Worm (Caenorhabditis elegans): ENCODE data around the gene R02F2.5.

The R02F2.5 gene

DNA sequence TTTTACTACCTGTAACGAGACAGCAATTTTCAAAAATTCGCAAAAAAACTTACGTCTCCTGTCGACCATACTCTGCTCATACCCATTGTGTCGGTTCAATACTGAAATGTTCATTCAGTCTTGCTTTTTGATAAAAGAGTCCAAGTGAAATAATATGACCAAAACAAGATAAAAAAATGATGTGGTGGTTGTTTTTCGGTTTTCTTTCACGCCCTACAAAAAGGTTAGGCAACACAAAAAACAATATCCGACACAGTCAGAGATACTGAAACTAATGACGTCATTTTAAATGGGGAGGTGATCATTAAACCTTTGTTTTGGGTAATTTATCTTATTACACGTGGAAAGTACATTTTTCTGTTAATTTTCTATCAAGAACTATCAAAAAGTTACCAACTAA, 16.1 kb downstream of the R02F2.5 start, which contains the start of gene R02F2.8 (continued):
- TF ChIP-seq madf-8 (GFP tag; conservative IDR thresholded peaks at IDR 0.05) (no peak), tbp1 (GFP tag; optimal IDR thresholded peaks at IDR 0.05) (no peak), athp-1 (tag; optimal IDR thresholded peaks at IDR 0.05) (no peak), rcor-1 (GFP tag; IDR thresholded peaks at IDR 0.05) (no peak)

DNA sequence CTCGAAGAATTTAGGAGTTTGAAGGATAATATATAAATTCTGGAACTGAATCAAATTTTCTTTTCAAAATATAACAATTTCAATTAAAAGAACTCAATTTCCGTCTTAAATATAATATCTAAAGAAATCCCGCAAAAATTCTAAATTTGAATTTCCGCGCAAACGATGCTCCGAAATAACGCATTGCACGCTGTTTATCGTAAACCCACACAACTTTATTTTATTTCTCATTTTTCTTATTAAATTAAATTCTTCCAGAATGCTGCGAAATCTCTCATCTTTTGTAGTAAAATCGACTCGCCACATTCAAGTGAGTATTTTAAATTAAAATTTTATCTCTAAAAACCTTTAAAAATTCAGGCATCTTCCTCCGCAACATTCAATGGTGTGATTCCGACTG, 19.9 kb downstream of the R02F2.5 start, which contains the start of gene R02F2.9:
Gene R02F2.9 (plus strand): TSS at position 218 of the 400 bp plus-strand sequence.
- peak in 1 of 3 experiments; percentile 78 for TF ChIP-seq lin-35 (GFP tag; optimal IDR thresholded peaks at IDR 0.05)
- TF ChIP-seq pbrm-1 (GFP tag; IDR thresholded peaks at IDR 0.05) = no peak
- no peak for TF ChIP-seq nhr-80 (tag; optimal IDR thresholded peaks at IDR 0.05)
- TF ChIP-seq nfya-1 (tag; optimal IDR thresholded peaks at IDR 0.05; ENCODE audit: borderline replicate concordance, insufficient read depth) = no peak
- peak; percentile 60 for TF ChIP-seq lin-54 (GFP tag; optimal IDR thresholded peaks at IDR 0.05)
- TF ChIP-seq unc-62 (GFP tag; optimal IDR thresholded peaks at IDR 0.05) = no peak
- no peak for TF ChIP-seq sea-2 (GFP tag; IDR thresholded peaks at IDR 0.05)
- TF ChIP-seq aptf-3 (GFP tag; IDR thresholded peaks at IDR 0.05) = no peak
- TF ChIP-seq tbp1 (GFP tag; optimal IDR thresholded peaks at IDR 0.05) = no peak
- no peak for TF ChIP-seq sdz-38 (tag; optimal IDR thresholded peaks at IDR 0.05)
- no peak for TF ChIP-seq ceh-27 (GFP tag; optimal IDR thresholded peaks at IDR 0.05)
- no peak for TF ChIP-seq atf-7 (tag; optimal IDR thresholded peaks at IDR 0.05)
- no peak for TF ChIP-seq ztf-3 (GFP tag; optimal IDR thresholded peaks at IDR 0.05)
- no peak for TF ChIP-seq Y53F4B.3 (GFP tag; IDR thresholded peaks at IDR 0.05)
- TF ChIP-seq bed-1 (GFP tag; IDR thresholded peaks at IDR 0.05) = no peak
- TF ChIP-seq B0336.3 (GFP tag; IDR thresholded peaks at IDR 0.05) = no peak
- no peak for TF ChIP-seq snpc-4 (GFP tag; optimal IDR thresholded peaks at IDR 0.05)
- no peak for TF ChIP-seq snpc-4 (tag; optimal IDR thresholded peaks at IDR 0.05)
- TF ChIP-seq F37B4.10 (GFP tag; IDR thresholded peaks at IDR 0.05) = no peak
- no peak for TF ChIP-seq cebp-1 (GFP tag; IDR thresholded peaks at IDR 0.05)
- TF ChIP-seq cebp-1 (tag; optimal IDR thresholded peaks at IDR 0.05) = no peak
- no peak for TF ChIP-seq xnd-1 (tag; optimal IDR thresholded peaks at IDR 0.05)
- peak; percentile 95 for TF ChIP-seq attf-3 (GFP tag; conservative IDR thresholded peaks at IDR 0.05)
- TF ChIP-seq B0261.1 (tag; optimal IDR thresholded peaks at IDR 0.05) = no peak
- TF ChIP-seq dpl-1 (GFP tag; optimal IDR thresholded peaks at IDR 0.05) = peak; percentile 35
- TF ChIP-seq somi-1 (GFP tag; optimal IDR thresholded peaks at IDR 0.05) = no peak
- no peak for TF ChIP-seq lin-40 (tag; optimal IDR thresholded peaks at IDR 0.05)
- TF ChIP-seq athp-1 (tag; optimal IDR thresholded peaks at IDR 0.05) = no peak
- no peak for TF ChIP-seq lin-26 (GFP tag; IDR thresholded peaks at IDR 0.05)
- TF ChIP-seq nhr-179 (tag; optimal IDR thresholded peaks at IDR 0.05) = no peak
- peak; percentile 44 for TF ChIP-seq efl-1 (GFP tag; optimal IDR thresholded peaks at IDR 0.05)
- TF ChIP-seq zfh-2 (GFP tag; conservative IDR thresholded peaks at IDR 0.05) = no peak
- TF ChIP-seq him-1 (tag; optimal IDR thresholded peaks at IDR 0.05) = peak; percentile 27

DNA sequence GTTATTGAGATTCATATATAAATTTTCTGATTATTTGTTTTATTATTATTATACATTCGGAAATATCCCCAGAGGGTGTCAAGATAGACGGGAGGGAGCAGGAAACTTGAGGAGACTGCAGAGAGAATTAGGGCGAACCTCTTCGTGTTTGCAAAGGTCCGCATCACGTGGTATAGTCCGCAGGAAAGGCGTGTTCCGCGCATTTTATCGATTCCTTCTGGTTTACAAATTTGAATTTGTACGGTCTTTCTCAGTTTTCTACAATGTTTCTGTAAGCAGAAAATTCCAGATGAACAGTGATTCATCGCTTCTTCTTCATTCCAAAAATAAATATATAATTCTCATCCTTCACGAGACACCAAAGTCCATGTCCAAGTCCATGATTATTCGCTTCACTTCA, 20.8 kb downstream of the R02F2.5 start:
- no peak for TF ChIP-seq mcd-1 (GFP tag; IDR thresholded peaks at IDR 0.05)
- TF ChIP-seq ccch-3 (GFP tag; optimal IDR thresholded peaks at IDR 0.05) = no peak
- TF ChIP-seq lin-26 (GFP tag; IDR thresholded peaks at IDR 0.05) = no peak
- no peak for TF ChIP-seq K11D2.4 (GFP tag; IDR thresholded peaks at IDR 0.05)

Data from whole organism, young adult.